Fruit fly (Drosophila melanogaster) S2 (cell line): Measurements from ENCODE around the gene Lon.

Source experiments
- CG8478 ChIP-seq: fragments of >200 bp; optimal IDR thresholded peaks from 2 replicates; lab custom pipeline; 2018
- CTCF ChIP-seq, 2 experiments: fragments of >200 bp; optimal IDR thresholded peaks; 2 replicates each; lab custom pipeline; 2018

- TF ChIP-seq CG8478: no peak
- no peak for TF ChIP-seq CTCF (optimal IDR thresholded peaks at IDR 0.05; lab: Kevin White, UChicago)
These were observed 37.5 kb upstream of the Lon start, which contains the start of gene Oat for dm6 chr3L:19649374-19649948.
